Fruit fly (Drosophila melanogaster) ovary, adult (tissue): Measurements from ENCODE around the gene Gel.

Source experiments
- CG17801 ChIP-seq: fragments of 200-800 bp; optimal IDR thresholded peaks from 2 replicates; lab custom pipeline; 2019; ENCODE audit warnings: missing biosample characterization, mild to moderate bottlenecking, missing genetic modification characterization, moderate library complexity; ENCODE audit not compliant: partially characterized antibody

Gene Gel

DNA sequence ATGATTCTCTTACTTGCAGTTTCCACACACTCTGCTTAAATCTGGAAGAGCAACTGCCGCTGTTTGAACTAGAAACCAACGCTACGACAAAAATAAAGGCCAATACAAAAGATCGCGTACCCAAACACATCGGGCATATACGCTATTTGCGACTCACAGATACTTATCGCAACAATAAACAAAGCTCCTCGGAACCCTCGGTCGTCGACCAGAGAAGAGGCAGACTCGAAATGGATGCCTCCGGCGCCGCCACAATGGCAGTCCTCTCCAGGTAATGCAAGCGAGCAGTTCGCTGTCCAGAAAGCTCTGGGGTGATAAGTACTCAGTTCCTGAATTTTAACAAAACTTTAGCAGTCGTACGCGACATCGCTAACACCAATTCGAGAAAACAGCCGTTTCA, 1.5 kb downstream of the Gel start:
- TF ChIP-seq CG17801 (GFP tag; lab: Kevin White, UChicago): no peak

- no peak for TF ChIP-seq CG17801 (GFP tag; lab: Kevin White, UChicago)
Observed at dm6 chr3R:4241776-4242175, 6.8 kb downstream of the Gel start.

dm6 chr3R:4242209-4242887, 7.3 kb downstream of the Gel start, which contains the start of gene CG14642:
Gene CG14642 (minus strand): TSS chr3R:4242717.
- TF ChIP-seq CG17801 (GFP tag; lab: Kevin White, UChicago): no peak

- no peak for TF ChIP-seq CG17801 (GFP tag; lab: Kevin White, UChicago)
Observed at dm6 chr3R:4243096-4243940, 8.3 kb downstream of the Gel start, which contains the start of gene CG34305. Gene CG34305 (minus strand): TSS chr3R:4243146.

DNA sequence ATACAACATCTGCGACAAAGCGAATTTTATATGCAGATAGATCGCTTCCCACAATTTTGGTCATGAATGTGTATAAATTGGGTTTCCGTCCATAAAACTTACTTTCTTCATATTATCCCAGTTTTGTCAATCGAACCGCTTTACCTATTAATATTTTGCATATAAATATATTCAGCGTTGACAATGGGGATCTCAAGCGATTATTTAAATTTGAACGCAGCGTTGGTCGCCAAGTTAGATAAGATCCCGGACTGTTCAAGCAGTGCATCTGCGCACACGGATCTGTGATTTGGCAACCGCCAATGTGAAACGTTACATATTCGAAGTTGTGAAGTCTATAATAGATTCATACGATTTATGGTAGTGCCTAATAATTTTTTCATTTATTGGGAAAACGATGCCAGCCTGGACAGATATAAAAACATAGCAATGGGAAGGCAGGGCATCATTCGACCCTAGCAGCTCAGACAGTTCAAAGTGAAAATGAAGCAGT, 11.6 kb downstream of the Gel start, which contains the start of gene TwdlF:
TwdlF (plus strand) TSS at position 443 of the 493 bp plus-strand sequence.
- TF ChIP-seq CG17801 (GFP tag; lab: Kevin White, UChicago): no peak

DNA sequence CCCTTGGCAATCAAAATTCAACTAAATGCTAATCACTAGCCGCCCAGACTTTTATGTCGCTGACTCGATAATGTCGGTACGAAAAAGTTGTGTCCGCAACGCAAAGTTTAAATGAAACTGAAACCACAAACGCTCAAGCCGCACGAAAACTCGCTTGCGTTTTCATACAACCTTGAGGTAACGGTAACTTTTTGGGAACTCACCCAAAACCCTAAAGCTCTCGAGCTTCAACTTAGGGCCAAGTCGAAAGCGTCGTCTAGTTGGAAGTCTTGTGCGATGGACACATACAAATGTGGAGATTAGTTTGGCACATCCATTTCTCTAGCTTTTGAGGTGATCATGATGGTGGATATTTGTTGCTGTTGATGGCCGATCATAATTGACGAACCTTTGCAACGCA, 14.9 kb downstream of the Gel start:
- TF ChIP-seq CG17801 (GFP tag; lab: Kevin White, UChicago): no peak

DNA sequence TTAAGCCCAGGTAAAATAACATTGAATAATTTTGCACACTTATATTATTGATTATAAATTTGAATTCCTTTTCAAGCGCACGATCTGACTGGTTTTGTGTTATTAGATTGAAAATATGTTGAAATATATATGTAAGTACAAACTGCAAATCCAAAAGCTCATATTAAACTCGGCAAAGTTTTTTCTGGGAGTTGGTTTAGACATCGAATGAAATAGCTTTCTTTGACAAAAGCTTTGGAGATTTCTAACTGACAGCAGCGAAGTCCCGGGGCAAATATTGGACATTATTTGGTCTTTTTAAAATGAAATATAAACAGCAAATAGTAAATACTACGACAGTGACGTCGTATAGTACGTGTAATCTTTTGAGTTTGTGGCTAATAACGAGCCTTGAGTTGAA, 16.2 kb downstream of the Gel start, which contains the start of gene TwdlG:
TwdlG (minus strand) TSS at position 101 of the 400 bp plus-strand sequence.
- TF ChIP-seq CG17801 (GFP tag; lab: Kevin White, UChicago): no peak

- no peak for TF ChIP-seq CG17801 (GFP tag; lab: Kevin White, UChicago)
Observed at dm6 chr3R:4252943-4253342, 17.9 kb downstream of the Gel start, which contains the start of gene CG14644. Gene CG14644 (minus strand): TSS chr3R:4253043.

- TF ChIP-seq CG17801 (GFP tag; lab: Kevin White, UChicago): no peak
Observed at dm6 chr3R:4254408-4254807, 19.4 kb downstream of the Gel start, which contains the start of gene TwdlV. Gene TwdlV (plus strand): TSS chr3R:4254708.

dm6 chr3R:4256672-4257071, 21.7 kb downstream of the Gel start, which contains the start of gene Or82a:
Gene Or82a (plus strand): TSS chr3R:4256972.
- no peak for TF ChIP-seq CG17801 (GFP tag; lab: Kevin White, UChicago)

DNA sequence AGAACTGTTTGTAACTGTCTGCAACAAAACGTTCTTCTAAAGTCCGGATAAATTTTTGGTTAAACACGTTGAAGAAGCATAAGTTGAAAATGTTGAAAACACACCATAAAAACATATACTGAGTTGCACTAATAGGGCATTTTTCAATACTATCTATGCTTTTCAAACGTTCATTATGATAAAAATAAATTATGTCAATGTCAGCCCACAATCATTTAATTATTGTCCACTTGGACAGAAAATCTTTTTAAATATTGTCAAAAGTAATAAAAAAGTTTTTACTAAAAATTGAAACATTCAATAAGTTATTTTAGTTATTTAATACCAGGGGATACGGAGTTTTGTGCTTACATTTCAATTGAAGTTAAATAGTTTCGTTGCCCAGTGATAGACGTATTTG, 31.5 kb downstream of the Gel start, which contains the start of gene CG1092:
CG1092 (plus strand) TSS at position 301 of the 400 bp plus-strand sequence.
- no peak for TF ChIP-seq CG17801 (GFP tag; lab: Kevin White, UChicago)

- TF ChIP-seq CG17801 (GFP tag; lab: Kevin White, UChicago): no peak
Observed at dm6 chr3R:4268339-4268738, 33.3 kb downstream of the Gel start.

DNA sequence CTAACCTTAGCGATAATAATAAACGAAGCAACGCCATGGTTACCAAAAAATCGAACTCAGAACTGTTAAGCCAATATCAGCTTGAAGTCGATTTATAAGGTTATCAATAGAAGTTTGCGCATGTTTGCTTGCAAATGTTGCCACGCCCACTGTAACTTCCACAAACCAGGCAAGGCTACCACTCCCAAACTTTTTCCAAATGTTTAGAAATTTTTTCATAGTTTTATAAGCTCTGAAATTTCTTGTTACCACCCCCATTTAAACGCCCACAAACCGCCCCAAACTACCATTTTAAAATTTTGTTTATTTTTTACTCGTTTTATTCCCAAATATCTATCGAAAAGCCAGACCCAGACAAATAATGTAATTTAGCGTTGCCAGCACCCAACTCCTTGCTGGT, 42.8 kb downstream of the Gel start, which contains the start of gene flip:
flip (minus strand) TSS at position 101 of the 400 bp plus-strand sequence.
- no peak for TF ChIP-seq CG17801 (GFP tag; lab: Kevin White, UChicago)

- TF ChIP-seq CG17801 (GFP tag; lab: Kevin White, UChicago): no peak
Observed at dm6 chr3R:4280062-4280461, 45.0 kb downstream of the Gel start, which contains the start of gene cpx. Gene cpx (plus strand): TSS chr3R:4280221.
